Fruit fly (Drosophila melanogaster) S2 (cell line): ENCODE data around the gene P5CDh2.

Experiments
- CG8478 ChIP-seq: fragments of >200 bp; optimal IDR thresholded peaks from 2 replicates; lab custom pipeline; 2018
- CTCF ChIP-seq, 2 experiments: fragments of >200 bp; optimal IDR thresholded peaks; 2 replicates each; lab custom pipeline; 2018

- TF ChIP-seq CG8478 (lab: Kevin White, UChicago), result no peak
- no peak for TF ChIP-seq CTCF (optimal IDR thresholded peaks at IDR 0.05; lab: Kevin White, UChicago)
Observed at dm6 chr3R:21862868-21863267, 14.9 kb upstream of the P5CDh2 start.
